Worm (Caenorhabditis elegans): ENCODE data around the gene col-150.
A peak's percentile ranks its signal among the peaks of the same experiment; 100 is the strongest.

Gene col-150

ce11 chrV:10266050-10266449 lies 28.4 kb downstream of the col-150 start:
- TF ChIP-seq C34F6.9 (tag; optimal IDR thresholded peaks at IDR 0.05) (no peak), F13H6.1 (tag; optimal IDR thresholded peaks at IDR 0.05) (no peak), Y55F3AM.14 (GFP tag; optimal IDR thresholded peaks at IDR 0.05) (no peak), fos-1 (tag; optimal IDR thresholded peaks at IDR 0.05) (no peak), nhr-237 (tag; optimal IDR thresholded peaks at IDR 0.05) (no peak), gmeb-1 (tag; optimal IDR thresholded peaks at IDR 0.05) (no peak), lin-39 (tag; optimal IDR thresholded peaks at IDR 0.05) (no peak), ceh-82 (tag; optimal IDR thresholded peaks at IDR 0.05) (no peak), unc-62 (GFP tag; optimal IDR thresholded peaks at IDR 0.05) (no peak), lsy-2 (tag; optimal IDR thresholded peaks at IDR 0.05) (no peak), mab-5 (tag; optimal IDR thresholded peaks at IDR 0.05) (no peak), nhr-77 (tag; optimal IDR thresholded peaks at IDR 0.05) (no peak), unc-55 (GFP tag; optimal IDR thresholded peaks at IDR 0.05) (no peak), ztf-4 (tag; optimal IDR thresholded peaks at IDR 0.05) (no peak), sma-9 (GFP tag; optimal IDR thresholded peaks at IDR 0.05) (no peak), sma-9 (tag; optimal IDR thresholded peaks at IDR 0.05) (no peak), nhr-10 (tag; optimal IDR thresholded peaks at IDR 0.05) (no peak), blmp-1 (tag; optimal IDR thresholded peaks at IDR 0.05; ENCODE audit: insufficient read depth) (no peak), nhr-25 (tag; optimal IDR thresholded peaks at IDR 0.05) (no peak), nhr-129 (tag; optimal IDR thresholded peaks at IDR 0.05) (no peak), ama-1 (optimal IDR thresholded peaks at IDR 0.05) (no peak)

ce11 chrV:10265019-10265418 lies 29.4 kb downstream of the col-150 start:
- TF ChIP-seq peb-1 (tag; optimal IDR thresholded peaks at IDR 0.05) (no peak), alr-1 (tag; optimal IDR thresholded peaks at IDR 0.05) (no peak), snpc-4 (tag; optimal IDR thresholded peaks at IDR 0.05) (no peak), elt-1 (tag; optimal IDR thresholded peaks at IDR 0.05) (no peak), lsy-2 (tag; optimal IDR thresholded peaks at IDR 0.05) (no peak), unc-55 (GFP tag; optimal IDR thresholded peaks at IDR 0.05) (no peak)

ce11 chrV:10260460-10260859 lies 34.0 kb downstream of the col-150 start, which contains the start of gene sri-18:
TSS of gene sri-18 (minus strand) at chrV:10260560.
- TF ChIP-seq lin-11 (tag; optimal IDR thresholded peaks at IDR 0.05) (no peak), elt-1 (tag; optimal IDR thresholded peaks at IDR 0.05) (no peak)

- peak; percentile 5 for TF ChIP-seq F13H6.1 (tag; optimal IDR thresholded peaks at IDR 0.05)
- no peak for TF ChIP-seq lsy-2 (tag; optimal IDR thresholded peaks at IDR 0.05)
- TF ChIP-seq sma-9 (GFP tag; optimal IDR thresholded peaks at IDR 0.05), result peak; percentile 55
- TF ChIP-seq sma-9 (tag; optimal IDR thresholded peaks at IDR 0.05), result no peak
- no peak for TF ChIP-seq lin-11 (tag; optimal IDR thresholded peaks at IDR 0.05)
- peak; percentile 80 for TF ChIP-seq fos-1 (tag; optimal IDR thresholded peaks at IDR 0.05)
Measured at ce11 chrV:10256050-10256449, 38.4 kb downstream of the col-150 start, which contains the start of gene nhr-232. TSS of gene nhr-232 (plus strand) at chrV:10256170.

- TF ChIP-seq ceh-16 (tag; optimal IDR thresholded peaks at IDR 0.05) (no peak), lsy-2 (tag; optimal IDR thresholded peaks at IDR 0.05) (peak in 1 of 2 experiments; percentile 15), blmp-1 (tag; optimal IDR thresholded peaks at IDR 0.05; ENCODE audit: insufficient read depth) (peak; percentile 53), gmeb-1 (tag; optimal IDR thresholded peaks at IDR 0.05) (peak; percentile 2), unc-55 (GFP tag; optimal IDR thresholded peaks at IDR 0.05) (peak; percentile 75), ama-1 (optimal IDR thresholded peaks at IDR 0.05) (peak; percentile 19), fos-1 (tag; optimal IDR thresholded peaks at IDR 0.05) (peak; percentile 48), snpc-4 (tag; optimal IDR thresholded peaks at IDR 0.05) (no peak), Y55F3AM.14 (GFP tag; optimal IDR thresholded peaks at IDR 0.05) (no peak), nhr-129 (tag; optimal IDR thresholded peaks at IDR 0.05) (peak; percentile 88), unc-62 (GFP tag; optimal IDR thresholded peaks at IDR 0.05) (no peak), C34F6.9 (tag; optimal IDR thresholded peaks at IDR 0.05) (peak; percentile 60)
Measured at ce11 chrV:10255005-10255472, 39.4 kb downstream of the col-150 start, which contains the start of gene rop-1. TSS of gene rop-1 (minus strand) at chrV:10255055.

- no peak for TF ChIP-seq lsy-2 (tag; optimal IDR thresholded peaks at IDR 0.05)
- TF ChIP-seq lin-39 (tag; optimal IDR thresholded peaks at IDR 0.05), result no peak
- TF ChIP-seq skn-1 (tag; optimal IDR thresholded peaks at IDR 0.05), result no peak
- TF ChIP-seq mdl-1 (tag; optimal IDR thresholded peaks at IDR 0.05), result no peak
- TF ChIP-seq nhr-21 (tag; optimal IDR thresholded peaks at IDR 0.05), result no peak
- TF ChIP-seq alr-1 (tag; optimal IDR thresholded peaks at IDR 0.05), result no peak
- no peak for TF ChIP-seq unc-39 (tag; optimal IDR thresholded peaks at IDR 0.05)
- TF ChIP-seq sma-9 (GFP tag; optimal IDR thresholded peaks at IDR 0.05), result no peak
- no peak for TF ChIP-seq sma-9 (tag; optimal IDR thresholded peaks at IDR 0.05)
- no peak for TF ChIP-seq peb-1 (tag; optimal IDR thresholded peaks at IDR 0.05)
- no peak for TF ChIP-seq F13H6.1 (tag; optimal IDR thresholded peaks at IDR 0.05)
- no peak for TF ChIP-seq dmd-4 (tag; optimal IDR thresholded peaks at IDR 0.05)
- no peak for TF ChIP-seq C34F6.9 (tag; optimal IDR thresholded peaks at IDR 0.05)
- no peak for TF ChIP-seq ceh-82 (tag; optimal IDR thresholded peaks at IDR 0.05)
- no peak for TF ChIP-seq ztf-4 (tag; optimal IDR thresholded peaks at IDR 0.05)
- no peak for TF ChIP-seq R02D3.7 (tag; optimal IDR thresholded peaks at IDR 0.05)
- TF ChIP-seq mbf-1 (tag; optimal IDR thresholded peaks at IDR 0.05), result no peak
- TF ChIP-seq ceh-16 (tag; optimal IDR thresholded peaks at IDR 0.05), result no peak
- no peak for TF ChIP-seq nhr-77 (tag; optimal IDR thresholded peaks at IDR 0.05)
- no peak for TF ChIP-seq nhr-129 (tag; optimal IDR thresholded peaks at IDR 0.05)
- TF ChIP-seq elt-1 (tag; optimal IDR thresholded peaks at IDR 0.05), result no peak
Measured at ce11 chrV:10252682-10253081, 41.8 kb downstream of the col-150 start.
